Worm (Caenorhabditis elegans) whole organism, L2 larva: ENCODE results near the gene srh-146.

Experiments
- R02D3.7 ChIP-seq: fragments of 150-350 bp; optimal IDR thresholded peaks from 2 replicates; lab custom pipeline; 2014; ENCODE audit warnings: missing biosample characterization, missing genetic modification characterization
- ceh-82 ChIP-seq: fragments of 150-350 bp; optimal IDR thresholded peaks from 2 replicates; lab custom pipeline; 2014; ENCODE audit warnings: missing biosample characterization, missing genetic modification characterization
- nhr-237 ChIP-seq: fragments of 150-350 bp; optimal IDR thresholded peaks from 2 replicates; lab custom pipeline; 2014; ENCODE audit warnings: missing biosample characterization, missing genetic modification characterization
- peb-1 ChIP-seq: fragments of 150-350 bp; optimal IDR thresholded peaks from 2 replicates; lab custom pipeline; 2014; ENCODE audit warnings: missing biosample characterization, missing genetic modification characterization
- skn-1 ChIP-seq: sonication (generic microtip); optimal IDR thresholded peaks from 2 replicates; lab custom pipeline; 2017; ENCODE audit warnings: missing biosample characterization, missing genetic modification characterization
- unc-39 ChIP-seq: fragments of 150-350 bp; optimal IDR thresholded peaks from 2 replicates; lab custom pipeline; 2014; ENCODE audit warnings: missing biosample characterization, missing genetic modification characterization
- unc-62 ChIP-seq: fragments of 150-350 bp; optimal IDR thresholded peaks from 2 replicates; lab custom pipeline; 2014; ENCODE audit warnings: missing biosample characterization, missing genetic modification reagents, missing genetic modification characterization

ce11 chrV:2875422-2875821, 38.6 kb upstream of the srh-146 start, which contains the start of gene folt-2:
- no peak for TF ChIP-seq nhr-237 (tag; lab: Kevin White, UChicago)
- no peak for TF ChIP-seq ceh-82 (tag; lab: Kevin White, UChicago)
- TF ChIP-seq peb-1 (tag; lab: Kevin White, UChicago): no peak
- TF ChIP-seq unc-39 (tag; lab: Kevin White, UChicago): no peak
- no peak for TF ChIP-seq R02D3.7 (tag; lab: Kevin White, UChicago)
- no peak for TF ChIP-seq unc-62 (GFP tag; lab: Kevin White, UChicago)
- no peak for TF ChIP-seq skn-1
